Worm (Caenorhabditis elegans) whole organism, L1 larva: ENCODE data around the gene C31G12.4.
"Not testable (repeated sequence)": the region's sequence is repeated elsewhere in the genome, so short reads cannot be mapped to it uniquely, and the experiment has no call there.

ENCODE experiments used
- C16A3.4 ChIP-seq: fragments of 150-350 bp; optimal IDR thresholded peaks from 2 replicates; lab custom pipeline; 2014; ENCODE audit warnings: missing biosample characterization, missing genetic modification characterization
- C34B4.2 ChIP-seq: sonication (generic microtip); optimal IDR thresholded peaks from 2 replicates; lab custom pipeline; 2017; ENCODE audit warnings: mild to moderate bottlenecking, missing genetic modification characterization, missing compliant biosample characterization
- alr-1 ChIP-seq: fragments of 200-800 bp; sonication (Bioruptor generic); optimal IDR thresholded peaks from 2 replicates; lab custom pipeline; 2018; ENCODE audit warnings: borderline replicate concordance, mild to moderate bottlenecking, missing genetic modification characterization, missing compliant biosample characterization
- ama-1 ChIP-seq: fragments of 150-350 bp; optimal IDR thresholded peaks from 2 replicates; lab custom pipeline; 2014
- ceh-63 ChIP-seq: fragments of 200-800 bp; sonication (Bioruptor generic); optimal IDR thresholded peaks from 2 replicates; lab custom pipeline; 2018; ENCODE audit warnings: mild to moderate bottlenecking, missing genetic modification characterization, missing compliant biosample characterization
- ceh-82 ChIP-seq, 3 experiments: fragments of 150-350 bp in 1 of 3; sonication (generic microtip) in 2 of 3; optimal IDR thresholded peaks; 2 replicates each; lab custom pipeline; 2014 to 2017; ENCODE audit warnings: missing biosample characterization in 3 of 3, missing genetic modification characterization in 3 of 3
- efl-1 ChIP-seq, 4 experiments: fragments of 150-350 bp; optimal IDR thresholded peaks in 3 of 4; peaks in 1 of 4; 1 replicate in 1 of 4; 2 replicates in 3 of 4; lab custom pipeline; 2014; ENCODE audit warnings: missing biosample characterization in 2 of 4, missing genetic modification characterization in 2 of 4, missing genetic modification reagents in 2 of 4
- efl-3 ChIP-seq: fragments of 200-800 bp; sonication (Bioruptor generic); optimal IDR thresholded peaks from 2 replicates; lab custom pipeline; 2018; ENCODE audit warnings: mild to moderate bottlenecking, missing genetic modification characterization, missing compliant biosample characterization
- egl-27 ChIP-seq, 2 experiments: fragments of 150-350 bp in 1 of 2; sonication (generic microtip); optimal IDR thresholded peaks; 3 replicates each; lab custom pipeline; 2017 to 2018; ENCODE audit warnings: missing biosample characterization in 2 of 2, missing genetic modification characterization in 2 of 2, missing genetic modification reagents in 2 of 2
- elt-2 ChIP-seq: sonication (generic microtip); optimal IDR thresholded peaks from 2 replicates; lab custom pipeline; 2016; ENCODE audit warnings: missing genetic modification characterization, mild to moderate bottlenecking, inconsistent platforms, missing compliant biosample characterization, missing genetic modification reagents
- elt-3 ChIP-seq, 6 experiments: fragments of 150-350 bp in 1 of 6; sonication (generic microtip); optimal IDR thresholded peaks; 2 replicates each; lab custom pipeline; 2017 to 2018; ENCODE audit warnings: missing biosample characterization in 6 of 6, missing genetic modification characterization in 6 of 6, inconsistent platforms in 1 of 6
- fkh-10 ChIP-seq: sonication (generic microtip); optimal IDR thresholded peaks from 2 replicates; lab custom pipeline; 2017; ENCODE audit warnings: missing biosample characterization, missing genetic modification reagents, missing genetic modification characterization
- fkh-8 ChIP-seq: sonication (generic microtip); optimal IDR thresholded peaks from 2 replicates; lab custom pipeline; 2016; ENCODE audit warnings: mild to moderate bottlenecking, missing genetic modification characterization, missing compliant biosample characterization
- fos-1 ChIP-seq: fragments of 150-350 bp; optimal IDR thresholded peaks from 2 replicates; lab custom pipeline; 2014; ENCODE audit warnings: missing biosample characterization, missing genetic modification characterization
- hlh-4 ChIP-seq: sonication (generic microtip); optimal IDR thresholded peaks from 2 replicates; lab custom pipeline; 2016; ENCODE audit warnings: mild to moderate bottlenecking, missing genetic modification characterization, missing compliant biosample characterization
- irx-1 ChIP-seq: sonication (generic microtip); optimal IDR thresholded peaks from 2 replicates; lab custom pipeline; 2016; ENCODE audit warnings: missing genetic modification characterization, missing compliant biosample characterization
- lin-14 ChIP-seq: fragments of 200-800 bp; sonication (Bioruptor generic); optimal IDR thresholded peaks from 2 replicates; lab custom pipeline; 2018; ENCODE audit warnings: mild to moderate bottlenecking, missing genetic modification characterization, moderate library complexity, missing compliant biosample characterization
- mab-9 ChIP-seq: fragments of 200-800 bp; sonication (Bioruptor generic); IDR thresholded peaks from 2 replicates; pipeline ENCODE4 v1.3.6; 2022; ENCODE audit warnings: missing genetic modification reagents, missing genetic modification characterization, missing compliant biosample characterization
- mdl-1 ChIP-seq, 2 experiments: fragments of 150-350 bp; optimal IDR thresholded peaks; 2 replicates each; lab custom pipeline; 2014 to 2017; ENCODE audit warnings: missing biosample characterization in 2 of 2, missing genetic modification characterization in 2 of 2, inconsistent platforms in 1 of 2
- mep-1 ChIP-seq: fragments of 150-350 bp; optimal IDR thresholded peaks from 2 replicates; lab custom pipeline; 2014; ENCODE audit warnings: missing biosample characterization, missing genetic modification characterization
- nhr-11 ChIP-seq: fragments of 150-350 bp; optimal IDR thresholded peaks from 2 replicates; lab custom pipeline; 2014; ENCODE audit warnings: missing biosample characterization, missing genetic modification characterization
- nhr-12 ChIP-seq: sonication (generic microtip); optimal IDR thresholded peaks from 2 replicates; lab custom pipeline; 2017; ENCODE audit warnings: missing biosample characterization, missing genetic modification characterization
- nhr-237 ChIP-seq: fragments of 150-350 bp; optimal IDR thresholded peaks from 2 replicates; lab custom pipeline; 2014; ENCODE audit warnings: missing biosample characterization, missing genetic modification characterization
- nhr-71 ChIP-seq: sonication (generic microtip); optimal IDR thresholded peaks from 2 replicates; lab custom pipeline; 2016; ENCODE audit warnings: mild to moderate bottlenecking, missing genetic modification characterization, moderate library complexity, missing compliant biosample characterization
- nhr-76 ChIP-seq: sonication (generic microtip); optimal IDR thresholded peaks from 2 replicates; lab custom pipeline; 2017; ENCODE audit warnings: missing biosample characterization, missing genetic modification characterization
- nhr-77 ChIP-seq: fragments of 150-350 bp; optimal IDR thresholded peaks from 2 replicates; lab custom pipeline; 2014; ENCODE audit warnings: missing biosample characterization, missing genetic modification characterization
- nhr-84 ChIP-seq: sonication (generic microtip); optimal IDR thresholded peaks from 2 replicates; lab custom pipeline; 2017; ENCODE audit warnings: missing biosample characterization, missing genetic modification characterization
- nhr-85 ChIP-seq: sonication (generic microtip); peaks from one replicate; lab custom pipeline; 2016; ENCODE audit warnings: missing genetic modification characterization, inconsistent platforms, missing compliant biosample characterization
- pag-3 ChIP-seq: sonication (generic microtip); optimal IDR thresholded peaks from 2 replicates; lab custom pipeline; 2017; ENCODE audit warnings: missing genetic modification characterization, mild to moderate bottlenecking, missing compliant biosample characterization, antibody characterized with exemption, borderline replicate concordance; ENCODE audit not compliant: insufficient read depth
- pax-3 ChIP-seq: fragments of 200-800 bp; sonication (Bioruptor generic); optimal IDR thresholded peaks from 2 replicates; lab custom pipeline; 2018; ENCODE audit warnings: mild to moderate bottlenecking, missing genetic modification characterization, moderate library complexity, missing compliant biosample characterization
- skn-1 ChIP-seq: fragments of 150-350 bp; optimal IDR thresholded peaks from 2 replicates; lab custom pipeline; 2014; ENCODE audit warnings: missing biosample characterization, missing genetic modification characterization
- snu-23 ChIP-seq: sonication (generic microtip); optimal IDR thresholded peaks from 2 replicates; lab custom pipeline; 2016; ENCODE audit warnings: missing genetic modification characterization, missing compliant biosample characterization
- sup-37 ChIP-seq: fragments of 200-800 bp; sonication (Bioruptor generic); optimal IDR thresholded peaks from 2 replicates; lab custom pipeline; 2018; ENCODE audit warnings: mild to moderate bottlenecking, missing genetic modification characterization, missing compliant biosample characterization
- swsn-7 ChIP-seq: sonication (generic microtip); optimal IDR thresholded peaks from 2 replicates; lab custom pipeline; 2016; ENCODE audit warnings: missing genetic modification characterization, missing compliant biosample characterization
- unc-98 ChIP-seq: fragments of 200-800 bp; sonication (Bioruptor generic); IDR thresholded peaks from 2 replicates; pipeline ENCODE4 v1.3.6; 2022; ENCODE audit warnings: missing genetic modification characterization, missing compliant biosample characterization
- vab-15 ChIP-seq: sonication (generic microtip); optimal IDR thresholded peaks from 2 replicates; lab custom pipeline; 2017; ENCODE audit warnings: missing genotype, mild to moderate bottlenecking, missing genetic modification characterization, missing compliant biosample characterization
- zag-1 ChIP-seq: fragments of 150-350 bp; optimal IDR thresholded peaks from 2 replicates; lab custom pipeline; 2014; ENCODE audit warnings: missing biosample characterization, missing genetic modification characterization
- zip-4 ChIP-seq: fragments of 200-800 bp; sonication (Bioruptor generic); optimal IDR thresholded peaks from 2 replicates; lab custom pipeline; 2018; ENCODE audit warnings: mild to moderate bottlenecking, missing genetic modification characterization, moderate library complexity, missing compliant biosample characterization

The C31G12.4 gene

DNA sequence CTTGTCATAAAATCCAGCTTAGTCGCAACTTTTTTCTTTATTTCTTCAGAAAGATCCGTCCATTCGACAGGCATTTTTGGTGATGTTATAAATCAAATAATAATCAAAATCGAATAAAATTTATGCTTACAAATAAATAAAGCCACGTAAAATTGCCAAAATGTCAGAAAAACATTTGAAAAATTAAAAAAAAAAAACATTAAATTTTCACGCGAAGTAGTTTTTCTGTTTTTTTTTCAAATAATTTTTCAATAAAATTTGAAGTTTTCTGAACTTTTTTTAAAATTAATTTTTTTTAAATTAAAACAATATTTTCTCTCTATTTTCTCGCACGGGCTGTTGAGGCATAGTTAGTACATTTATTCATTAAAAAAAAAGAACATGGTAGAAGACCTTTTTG lies at the start of gene C31G12.4:
TSS of gene C31G12.4 (minus strand) at position 101 of the 400 bp plus-strand sequence.
- TF ChIP-seq fkh-8 (tag; lab: Kevin White, UChicago), result no peak
- TF ChIP-seq pax-3, result no peak
- no peak for TF ChIP-seq mep-1 (tag; lab: Kevin White, UChicago)
- no peak for TF ChIP-seq unc-98 (GFP tag; lab: Robert Waterston, UW)
- TF ChIP-seq ama-1, result no peak
- TF ChIP-seq elt-3 (tag; optimal IDR thresholded peaks at IDR 0.05; lab: Kevin White, UChicago), result no peak
- TF ChIP-seq nhr-11 (tag; lab: Kevin White, UChicago), result no peak
- no peak for TF ChIP-seq mdl-1 (tag; optimal IDR thresholded peaks at IDR 0.05; lab: Kevin White, UChicago)
- TF ChIP-seq efl-3 (GFP tag; lab: Kevin White, UChicago), result no peak
- no peak for TF ChIP-seq ceh-63 (GFP tag; lab: Kevin White, UChicago)
- no peak for TF ChIP-seq nhr-77
- TF ChIP-seq hlh-4 (tag; lab: Kevin White, UChicago), result no peak
- TF ChIP-seq zip-4 (GFP tag; lab: Kevin White, UChicago), result no peak
- TF ChIP-seq C34B4.2, result no peak
- TF ChIP-seq mab-9 (GFP tag; lab: Robert Waterston, UW), result no peak
- no peak for TF ChIP-seq irx-1
- no peak for TF ChIP-seq egl-27 (tag; optimal IDR thresholded peaks at IDR 0.05; lab: Kevin White, UChicago)
- no peak for TF ChIP-seq C16A3.4 (tag; lab: Kevin White, UChicago)

ce11 chrV:18224353-18224752 lies 45.8 kb upstream of the C31G12.4 start, which contains the start of gene F16H6.10:
F16H6.10 (minus strand) TSS chrV:18224453.
- TF ChIP-seq zag-1 (tag; lab: Kevin White, UChicago) (no peak), fkh-10 (GFP tag; lab: Kevin White, UChicago) (no peak), C34B4.2 (no peak)

DNA sequence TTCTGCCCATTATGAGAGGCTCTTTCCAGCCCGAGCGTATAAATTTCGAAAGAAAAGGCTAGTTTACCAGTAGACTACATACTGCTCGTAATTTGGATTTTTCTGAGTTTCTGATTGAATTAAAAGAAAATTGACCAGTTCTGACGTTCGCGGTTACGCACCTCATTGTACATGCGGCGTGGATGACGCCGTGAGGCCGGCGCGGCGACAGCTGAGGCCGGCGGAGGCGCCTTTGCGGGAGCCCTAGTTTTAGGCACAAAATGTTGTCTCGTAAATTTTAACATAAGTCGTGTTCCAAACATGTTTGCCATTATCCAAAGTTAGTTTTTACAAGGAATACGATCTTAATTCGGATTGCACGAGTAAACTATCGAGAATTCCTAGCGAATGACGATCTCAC lies 38.2 kb upstream of the C31G12.4 start, which contains the start of gene F16H6.9:
TSS of gene F16H6.9 (plus strand) at position 301 of the 400 bp plus-strand sequence.
- TF ChIP-seq nhr-12, elt-2, nhr-84 (tag; lab: Kevin White, UChicago): not testable (repeated sequence)

DNA sequence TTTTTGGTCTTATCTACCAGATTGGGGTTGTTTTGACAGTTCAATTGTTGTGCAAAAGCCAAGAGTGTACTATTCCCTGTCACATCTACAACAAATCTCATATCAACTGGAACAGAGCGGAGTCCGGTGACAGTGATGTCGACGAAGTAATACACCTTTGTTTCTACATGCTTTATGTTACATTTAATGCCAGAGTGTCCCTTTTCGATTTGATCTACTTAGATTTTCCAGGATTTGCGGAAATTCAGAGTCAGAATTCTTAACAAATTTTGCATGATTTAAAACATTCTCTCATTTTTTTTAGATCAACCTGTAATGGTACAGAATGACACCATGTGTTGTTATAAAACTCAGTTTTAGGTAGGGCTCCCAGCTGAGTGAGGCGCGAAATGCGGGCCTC lies 37.6 kb upstream of the C31G12.4 start, which contains the start of gene F16H6.8:
TSS of gene F16H6.8 (minus strand) at position 101 of the 400 bp plus-strand sequence.
- TF ChIP-seq nhr-77; ceh-82 (tag; optimal IDR thresholded peaks at IDR 0.05; lab: Kevin White, UChicago); ceh-63 (GFP tag; lab: Kevin White, UChicago): not testable (repeated sequence)
- TF ChIP-seq, all 84 proteins: peak for 0; not testable (repeated sequence) for 84

DNA sequence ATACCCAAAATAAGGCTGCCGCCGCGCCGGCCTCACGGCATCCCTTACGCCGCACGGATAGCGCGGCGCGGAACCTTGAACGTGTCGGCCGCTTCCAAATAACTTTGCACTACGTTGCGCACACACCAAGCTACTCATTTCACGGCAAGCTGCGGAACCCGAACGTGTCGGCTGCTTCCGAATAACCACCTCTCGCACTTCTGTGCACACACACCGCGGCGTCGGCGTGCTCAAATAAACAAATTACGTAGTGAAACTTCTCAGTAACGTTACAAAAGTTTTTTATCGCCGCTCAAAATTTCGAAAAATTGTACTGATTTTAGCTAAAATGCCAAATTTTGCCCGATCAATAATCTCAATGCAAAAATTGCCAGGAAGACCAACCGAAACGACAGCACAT lies 34.3 kb upstream of the C31G12.4 start:
- no peak for TF ChIP-seq vab-15 (tag; lab: Kevin White, UChicago)
- TF ChIP-seq nhr-76 (tag; lab: Kevin White, UChicago), result no peak
- no peak for TF ChIP-seq pag-3 (tag; lab: Kevin White, UChicago)
- TF ChIP-seq skn-1 (tag; lab: Kevin White, UChicago), result no peak
- no peak for TF ChIP-seq nhr-237 (tag; lab: Kevin White, UChicago)
- no peak for TF ChIP-seq nhr-85 (tag; lab: Kevin White, UChicago)
- no peak for TF ChIP-seq alr-1 (tag; lab: Kevin White, UChicago)
- TF ChIP-seq nhr-77, result no peak
- no peak for TF ChIP-seq mep-1 (tag; lab: Kevin White, UChicago)
- TF ChIP-seq fkh-8 (tag; lab: Kevin White, UChicago), result no peak
- no peak for TF ChIP-seq snu-23
- TF ChIP-seq elt-2 (tag; lab: Kevin White, UChicago), result no peak
- no peak for TF ChIP-seq efl-1 (optimal IDR thresholded peaks at IDR 0.05; lab: Kevin White, UChicago)
- no peak for TF ChIP-seq efl-1 (GFP tag; optimal IDR thresholded peaks at IDR 0.05 in 1 of 2; lab: Kevin White, UChicago)
- TF ChIP-seq lin-14 (GFP tag; lab: Kevin White, UChicago), result no peak
- TF ChIP-seq swsn-7, result no peak
- no peak for TF ChIP-seq nhr-71 (tag; lab: Kevin White, UChicago)
- no peak for TF ChIP-seq fos-1 (tag; lab: Kevin White, UChicago)
- no peak for TF ChIP-seq sup-37 (GFP tag; lab: Kevin White, UChicago)
- no peak for TF ChIP-seq C34B4.2
